Fruit fly (Drosophila melanogaster): ENCODE measurements around the gene nyo.

Gene nyo

dm6 chr3R:31609413-31610054, 66.7 kb downstream of the nyo start:
- no peak for TF ChIP-seq ttk (optimal IDR thresholded peaks at IDR 0.05)
- TF ChIP-seq Myc (optimal IDR thresholded peaks at IDR 0.05) = no peak
- no peak for TF ChIP-seq psq (optimal IDR thresholded peaks at IDR 0.05)
- no peak for TF ChIP-seq insv (optimal IDR thresholded peaks at IDR 0.05)
- TF ChIP-seq Sin3A (optimal IDR thresholded peaks at IDR 0.05) = no peak

dm6 chr3R:31610639-31611594, 68.1 kb downstream of the nyo start, which contains the start of gene Med:
Med (plus strand) TSS chr3R:31611046.
- TF ChIP-seq Sin3A (optimal IDR thresholded peaks at IDR 0.05) (no peak), Myc (optimal IDR thresholded peaks at IDR 0.05) (no peak), ttk (optimal IDR thresholded peaks at IDR 0.05) (no peak), insv (optimal IDR thresholded peaks at IDR 0.05) (no peak), h (optimal IDR thresholded peaks at IDR 0.05) (no peak), psq (optimal IDR thresholded peaks at IDR 0.05) (no peak)

DNA sequence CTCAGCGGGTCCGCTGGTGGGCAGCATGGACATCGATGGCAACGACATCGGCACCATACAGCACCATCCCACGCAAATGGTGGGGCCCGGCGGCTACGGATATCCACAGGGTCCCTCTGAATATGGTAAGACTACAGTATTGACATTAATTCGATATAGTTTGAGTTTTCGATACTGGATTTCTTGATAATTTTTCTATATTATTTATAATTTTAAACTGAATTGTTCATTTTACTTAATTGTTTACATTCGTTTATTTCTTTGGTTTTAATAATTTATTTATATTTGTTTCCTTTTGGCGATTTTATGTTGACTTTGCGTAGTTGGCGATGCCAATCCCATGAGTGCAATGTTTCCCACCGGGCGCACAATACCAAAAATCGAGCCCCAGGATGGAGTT, 69.7 kb downstream of the nyo start, which contains the start of gene CycG:
TSS of gene CycG (minus strand) at position 101 of the 400 bp plus-strand sequence.
- no peak for TF ChIP-seq insv (optimal IDR thresholded peaks at IDR 0.05)
- no peak for TF ChIP-seq Sin3A (optimal IDR thresholded peaks at IDR 0.05)
- TF ChIP-seq Myc (optimal IDR thresholded peaks at IDR 0.05) = no peak
- no peak for TF ChIP-seq ttk (optimal IDR thresholded peaks at IDR 0.05)
- no peak for TF ChIP-seq h (optimal IDR thresholded peaks at IDR 0.05)
- TF ChIP-seq psq (optimal IDR thresholded peaks at IDR 0.05) = no peak
